Fruit fly (Drosophila melanogaster) S2 (cell line): Measurements from ENCODE around the gene jigr1.

Experiments
- CG8478 ChIP-seq: fragments of >200 bp; optimal IDR thresholded peaks from 2 replicates; lab custom pipeline; 2018
- CTCF ChIP-seq, 2 experiments: fragments of >200 bp; optimal IDR thresholded peaks; 2 replicates each; lab custom pipeline; 2018

DNA sequence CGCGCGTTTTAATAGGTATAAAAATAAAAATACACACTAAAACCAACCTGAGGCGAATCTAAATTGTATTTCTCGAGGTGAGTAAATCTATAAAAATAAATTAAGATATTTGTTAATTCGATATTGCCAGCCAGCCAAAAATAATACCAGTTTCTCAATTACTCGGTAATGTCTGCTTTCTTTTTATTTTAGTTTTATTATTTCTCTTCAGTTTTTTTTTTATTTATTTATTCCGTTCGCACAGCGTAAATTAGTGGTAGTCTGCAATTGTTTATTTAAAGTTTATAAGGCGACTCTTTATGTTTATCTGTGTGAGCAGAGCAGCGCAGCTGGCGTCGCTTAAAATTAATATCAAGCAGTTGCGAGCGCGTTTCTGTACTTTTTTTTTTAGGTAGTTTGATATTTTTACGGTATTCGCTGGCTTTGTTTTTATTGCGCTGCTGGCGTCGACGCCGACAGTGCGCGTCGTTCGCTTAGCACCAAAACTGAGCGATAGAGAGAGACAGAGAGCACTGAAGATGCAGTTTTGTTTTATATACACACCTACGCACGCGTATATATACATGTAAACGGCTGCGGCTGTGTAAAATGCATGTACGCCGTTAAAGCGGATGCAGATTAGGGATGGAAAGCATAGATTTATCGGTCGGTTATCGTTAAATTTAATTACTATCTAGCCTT, 10.1 kb downstream of the jigr1 start:
- TF ChIP-seq CG8478 (lab: Kevin White, UChicago) (no peak), CTCF (optimal IDR thresholded peaks at IDR 0.05; lab: Kevin White, UChicago) (peak; percentile 38 to 62)
